Fruit fly (Drosophila melanogaster) whole organism, embryonic: ENCODE measurements around the gene TTLL4A.
A peak's percentile ranks its signal among the peaks of the same experiment; 100 is the strongest.

Experiments
- ATbp ChIP-seq: fragments of 200-800 bp; sonication (Bioruptor generic); optimal IDR thresholded peaks from 2 replicates; lab custom pipeline; 2017; ENCODE audit warnings: missing biosample characterization, mild to moderate bottlenecking, missing genetic modification characterization, missing genetic modification reagents
- CG10565 ChIP-seq: fragments of 200-800 bp; sonication (Bioruptor generic); optimal IDR thresholded peaks from 3 replicates; lab custom pipeline; 2016; ENCODE audit warnings: missing biosample characterization, mild to moderate bottlenecking, missing genetic modification characterization
- CG12391 ChIP-seq: fragments of 200-800 bp; sonication (Bioruptor generic); optimal IDR thresholded peaks from 3 replicates; lab custom pipeline; 2018; ENCODE audit warnings: missing biosample characterization, mild to moderate bottlenecking, missing genetic modification characterization, moderate library complexity
- CG12744 ChIP-seq: fragments of 200-800 bp; sonication (Bioruptor generic); optimal IDR thresholded peaks from 2 replicates; lab custom pipeline; 2016; ENCODE audit warnings: missing biosample characterization, missing genetic modification characterization
- CG13775 ChIP-seq: fragments of 200-800 bp; sonication (Bioruptor generic); optimal IDR thresholded peaks from 3 replicates; lab custom pipeline; 2017; ENCODE audit warnings: missing biosample characterization, mild to moderate bottlenecking, missing genetic modification characterization
- CG16813 ChIP-seq: fragments of 200-800 bp; sonication (Bioruptor generic); IDR thresholded peaks from 3 replicates; pipeline ENCODE4 v1.3.6; 2022; ENCODE audit warnings: missing biosample characterization, missing genetic modification characterization; ENCODE audit not compliant: partially characterized antibody
- CG17568 ChIP-seq: fragments of 200-800 bp; sonication (Bioruptor generic); optimal IDR thresholded peaks from 2 replicates; lab custom pipeline; 2018; ENCODE audit warnings: missing biosample characterization, mild to moderate bottlenecking, missing genetic modification characterization, moderate library complexity
- CG18764 ChIP-seq: fragments of 200-800 bp; sonication (Bioruptor generic); optimal IDR thresholded peaks from 3 replicates; lab custom pipeline; 2016; ENCODE audit warnings: missing biosample characterization, missing genetic modification characterization
- CG2129 ChIP-seq: fragments of 200-800 bp; sonication (Bioruptor generic); IDR thresholded peaks from 2 replicates; pipeline ENCODE4 v1.3.6; 2022; ENCODE audit warnings: missing biosample characterization, missing genetic modification characterization; ENCODE audit not compliant: partially characterized antibody
- CG2199 ChIP-seq: fragments of 200-800 bp; sonication (Bioruptor generic); IDR thresholded peaks from 3 replicates; pipeline ENCODE4 v1.3.6; 2022; ENCODE audit warnings: missing biosample characterization, missing genetic modification characterization
- CG32767 ChIP-seq: fragments of 200-800 bp; sonication (Bioruptor generic); IDR thresholded peaks from 2 replicates; pipeline ENCODE4 v1.3.6; 2022; ENCODE audit warnings: missing biosample characterization, missing genetic modification characterization
- CG43689 ChIP-seq: fragments of 200-800 bp; sonication (Bioruptor generic); IDR thresholded peaks from 2 replicates; pipeline ENCODE4 v1.3.6; 2022; ENCODE audit warnings: missing biosample characterization, missing genetic modification characterization
- CG4404 ChIP-seq: fragments of 200-800 bp; sonication (Bioruptor generic); IDR thresholded peaks from 2 replicates; pipeline ENCODE4 v1.3.6; 2022; ENCODE audit warnings: missing biosample characterization, missing genetic modification characterization
- CG7271 ChIP-seq: fragments of 200-800 bp; sonication (Bioruptor generic); optimal IDR thresholded peaks from 2 replicates; lab custom pipeline; 2018; ENCODE audit warnings: missing biosample characterization, mild to moderate bottlenecking, missing genetic modification characterization, moderate library complexity
- CG8359 ChIP-seq: fragments of 200-800 bp; sonication (Bioruptor generic); optimal IDR thresholded peaks from 2 replicates; lab custom pipeline; 2017; ENCODE audit warnings: missing biosample characterization, mild to moderate bottlenecking, missing genetic modification characterization, borderline replicate concordance
- CG9609 ChIP-seq: fragments of 200-800 bp; sonication (Bioruptor generic); optimal IDR thresholded peaks from 3 replicates; lab custom pipeline; 2016; ENCODE audit warnings: missing biosample characterization, missing genetic modification characterization
- CG9876 ChIP-seq: fragments of 200-800 bp; sonication (Bioruptor generic); optimal IDR thresholded peaks from 2 replicates; lab custom pipeline; 2016; ENCODE audit warnings: missing biosample characterization, missing genetic modification characterization
- CHES-1-like ChIP-seq: fragments of 200-800 bp; sonication (Bioruptor generic); optimal IDR thresholded peaks from 2 replicates; lab custom pipeline; 2016; ENCODE audit warnings: missing biosample characterization, missing genetic modification characterization
- Dbx ChIP-seq: fragments of 200-800 bp; sonication (Bioruptor generic); IDR thresholded peaks from 3 replicates; pipeline ENCODE4 v1.3.6; 2022; ENCODE audit warnings: missing biosample characterization, missing genetic modification characterization
- Fer1 ChIP-seq: fragments of 200-800 bp; sonication (Bioruptor generic); optimal IDR thresholded peaks from 2 replicates; lab custom pipeline; 2017; ENCODE audit warnings: missing biosample characterization, mild to moderate bottlenecking, missing genetic modification characterization
- Fer3 ChIP-seq: fragments of 200-800 bp; sonication (Bioruptor generic); optimal IDR thresholded peaks from 2 replicates; lab custom pipeline; 2018; ENCODE audit warnings: missing biosample characterization, mild to moderate bottlenecking, missing genetic modification characterization, moderate library complexity
- Gsc ChIP-seq: fragments of 200-800 bp; sonication (Bioruptor generic); IDR thresholded peaks from 2 replicates; pipeline ENCODE4 v1.3.6; 2022; ENCODE audit warnings: missing biosample characterization, missing genetic modification characterization
- Hey ChIP-seq: fragments of 200-800 bp; sonication (Bioruptor generic); optimal IDR thresholded peaks from 3 replicates; lab custom pipeline; 2018; ENCODE audit warnings: missing biosample characterization, mild to moderate bottlenecking, missing genetic modification characterization
- Hr78 ChIP-seq, 2 experiments: fragments of 200-800 bp in 1 of 2; fragments of >200 bp in 1 of 2; sonication (Bioruptor generic) in 1 of 2; optimal IDR thresholded peaks; 2 replicates each; lab custom pipeline; 2017 to 2019; ENCODE audit warnings: missing biosample characterization in 2 of 2, missing genetic modification characterization in 2 of 2, mild to moderate bottlenecking in 1 of 2, moderate library complexity in 1 of 2
- Lhr ChIP-seq: fragments of 200-800 bp; sonication (Bioruptor generic); optimal IDR thresholded peaks from 3 replicates; lab custom pipeline; 2017; ENCODE audit warnings: mild to moderate bottlenecking, missing biosample characterization, missing genetic modification reagents, missing genetic modification characterization
- MESR4 ChIP-seq: fragments of 200-800 bp; sonication (Bioruptor generic); optimal IDR thresholded peaks from 2 replicates; lab custom pipeline; 2018; ENCODE audit warnings: missing biosample characterization, mild to moderate bottlenecking, missing genetic modification characterization, moderate library complexity
- Max ChIP-seq: fragments of 200-800 bp; sonication (Bioruptor generic); optimal IDR thresholded peaks from 2 replicates; lab custom pipeline; 2016; ENCODE audit warnings: missing biosample characterization, mild to moderate bottlenecking, missing genetic modification characterization
- Sry-β ChIP-seq: fragments of 200-800 bp; sonication (Bioruptor generic); optimal IDR thresholded peaks from 2 replicates; lab custom pipeline; 2018; ENCODE audit warnings: missing biosample characterization, mild to moderate bottlenecking, missing genetic modification characterization, moderate library complexity
- Stat92E ChIP-seq, 3 experiments: fragments of >200 bp in 2 of 3; fragments of 200-800 bp in 1 of 3; sonication (Bioruptor generic) in 1 of 3; optimal IDR thresholded peaks; 2 replicates each; lab custom pipeline; 2017 to 2019; ENCODE audit warnings: missing biosample characterization in 3 of 3, missing genetic modification characterization in 3 of 3, mild to moderate bottlenecking in 1 of 3, moderate library complexity in 1 of 3
- Taf1 ChIP-seq: fragments of 200-800 bp; sonication (Bioruptor generic); IDR thresholded peaks from 2 replicates; pipeline ENCODE4 v1.3.6; 2022; ENCODE audit warnings: missing biosample characterization, missing genetic modification characterization
- Tbp ChIP-seq: fragments of >200 bp; optimal IDR thresholded peaks from 2 replicates; lab custom pipeline; 2018; ENCODE audit warnings: missing biosample characterization, missing genetic modification characterization
- btn ChIP-seq: fragments of 200-800 bp; sonication (Bioruptor generic); optimal IDR thresholded peaks from 2 replicates; lab custom pipeline; 2016; ENCODE audit warnings: missing biosample characterization, missing genetic modification characterization
- chn ChIP-seq: fragments of 200-800 bp; sonication (Bioruptor generic); optimal IDR thresholded peaks from 2 replicates; lab custom pipeline; 2016; ENCODE audit warnings: missing biosample characterization, missing genetic modification characterization
- dan ChIP-seq: fragments of 200-800 bp; sonication (Bioruptor generic); IDR thresholded peaks from 2 replicates; pipeline ENCODE4 v1.3.6; 2022; ENCODE audit warnings: missing biosample characterization, missing genetic modification characterization
- esg ChIP-seq: fragments of 200-800 bp; sonication (Bioruptor generic); conservative IDR thresholded peaks from 2 replicates; pipeline ENCODE4 v1.3.6; 2022; ENCODE audit warnings: missing biosample characterization, missing genetic modification characterization
- grn ChIP-seq: fragments of 200-800 bp; sonication (Bioruptor generic); optimal IDR thresholded peaks from 3 replicates; lab custom pipeline; 2017; ENCODE audit warnings: missing biosample characterization, missing genetic modification characterization
- ham ChIP-seq: fragments of 200-800 bp; sonication (Bioruptor generic); IDR thresholded peaks from 2 replicates; pipeline ENCODE4 v1.3.6; 2022; ENCODE audit warnings: missing biosample characterization, missing genetic modification characterization
- insv ChIP-seq, 2 experiments: fragments of 200-800 bp; sonication (Bioruptor generic); optimal IDR thresholded peaks; 3 replicates each; lab custom pipeline; 2016 to 2018; ENCODE audit warnings: missing biosample characterization in 2 of 2, missing genetic modification characterization in 2 of 2
- ken ChIP-seq: fragments of 200-800 bp; sonication (Bioruptor generic); IDR thresholded peaks from 3 replicates; pipeline ENCODE4 v1.3.6; 2022; ENCODE audit warnings: missing biosample characterization, missing genetic modification characterization
- mam ChIP-seq: fragments of 200-800 bp; sonication (Bioruptor generic); optimal IDR thresholded peaks from 3 replicates; lab custom pipeline; 2016; ENCODE audit warnings: missing biosample characterization, missing genetic modification characterization
- pita ChIP-seq: fragments of 200-800 bp; sonication (Bioruptor generic); optimal IDR thresholded peaks from 2 replicates; lab custom pipeline; 2017; ENCODE audit warnings: missing biosample characterization, mild to moderate bottlenecking, missing genetic modification characterization
- pzg ChIP-seq: fragments of 200-800 bp; sonication (Bioruptor generic); optimal IDR thresholded peaks from 3 replicates; lab custom pipeline; 2018; ENCODE audit warnings: missing biosample characterization, mild to moderate bottlenecking, missing genetic modification characterization, moderate library complexity
- rib ChIP-seq: fragments of 200-800 bp; sonication (Bioruptor generic); IDR thresholded peaks from 2 replicates; pipeline ENCODE4 v1.3.6; 2022; ENCODE audit warnings: missing biosample characterization, missing genetic modification characterization
- shn ChIP-seq: fragments of 200-800 bp; sonication (Bioruptor generic); optimal IDR thresholded peaks from 3 replicates; lab custom pipeline; 2016; ENCODE audit warnings: missing biosample characterization, missing genetic modification characterization
- sim ChIP-seq: fragments of 200-800 bp; sonication (Bioruptor generic); IDR thresholded peaks from 2 replicates; pipeline ENCODE4 v1.3.6; 2022; ENCODE audit warnings: missing biosample characterization, missing genetic modification characterization
- sima ChIP-seq: fragments of 200-800 bp; sonication (Bioruptor generic); optimal IDR thresholded peaks from 2 replicates; lab custom pipeline; 2016; ENCODE audit warnings: missing biosample characterization, missing genetic modification characterization
- sna ChIP-seq: fragments of 200-800 bp; sonication (Bioruptor generic); IDR thresholded peaks from 2 replicates; pipeline ENCODE4 v1.3.6; 2022; ENCODE audit warnings: missing biosample characterization, missing genetic modification characterization; ENCODE audit not compliant: partially characterized antibody
- tap ChIP-seq: fragments of 200-800 bp; optimal IDR thresholded peaks from 3 replicates; lab custom pipeline; 2019; ENCODE audit warnings: missing biosample characterization, mild to moderate bottlenecking, missing genetic modification characterization, moderate library complexity

Gene TTLL4A

DNA sequence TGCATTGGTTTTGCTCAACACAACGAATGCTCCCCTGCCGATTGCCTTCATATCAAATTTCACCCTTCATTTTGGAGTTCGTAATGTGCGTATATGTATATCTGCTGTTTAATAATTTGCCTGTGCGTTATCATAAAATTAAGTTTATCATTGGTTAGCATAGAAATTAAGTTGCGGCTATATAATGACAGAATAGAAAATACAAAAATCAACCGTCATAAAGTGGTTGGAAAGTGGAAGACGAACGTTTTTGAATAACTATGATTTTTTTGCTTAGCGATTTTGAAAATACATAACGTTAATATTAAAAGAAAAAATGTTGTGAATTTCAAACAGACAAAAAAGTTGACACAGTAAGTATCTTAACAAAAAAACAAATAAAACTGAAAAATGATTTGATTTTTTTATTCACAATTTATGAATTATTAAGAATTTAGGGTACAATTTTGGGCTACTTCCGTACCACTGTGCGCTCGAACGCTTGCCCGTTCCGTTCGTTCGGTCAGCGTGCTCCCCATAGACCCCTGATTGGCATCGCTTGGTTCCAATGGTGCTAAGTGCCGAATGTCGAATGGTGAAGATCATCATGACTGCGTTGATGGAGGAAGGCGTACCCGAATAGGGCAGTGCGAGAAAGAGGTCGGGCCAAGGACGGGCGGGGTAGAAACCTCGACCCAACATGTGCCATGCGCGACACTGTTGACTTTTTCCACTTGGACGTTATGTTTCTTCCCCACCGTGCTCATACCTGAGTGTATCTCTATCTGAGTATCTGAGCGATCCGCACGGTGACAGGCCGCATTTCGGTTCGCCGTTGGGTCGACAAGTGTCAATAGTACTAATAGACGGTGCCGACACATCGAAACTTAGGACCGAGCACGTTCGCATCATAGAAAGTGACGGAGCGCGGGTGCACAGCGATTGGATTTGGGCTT lies 48.6 kb downstream of the TTLL4A start (continued):
- TF ChIP-seq CG10565 (GFP tag; lab: Kevin White, UChicago) (no peak), CG13775 (GFP tag; lab: Kevin White, UChicago) (peak; percentile 50), shn (GFP tag; lab: Kevin White, UChicago) (peak; percentile 25), Sry-β (no peak), mam (GFP tag; lab: Kevin White, UChicago) (peak; percentile 4), CG12391 (tag; lab: Kevin White, UChicago) (peak; percentile 78), insv (GFP tag; optimal IDR thresholded peaks at IDR 0.05; lab: Kevin White, UChicago) (no peak), Max (GFP tag; lab: Kevin White, UChicago) (no peak), CHES-1-like (GFP tag; lab: Kevin White, UChicago) (peak; percentile 9), CG32767 (GFP tag; lab: Robert Waterston, UW) (peak; percentile 48; the same call in 1 of the 2 replicates), Fer3 (tag; lab: Kevin White, UChicago) (peak; percentile 29), grn (GFP tag; lab: Kevin White, UChicago) (peak; percentile 65), CG2199 (GFP tag; lab: Robert Waterston, UW) (peak; percentile 83; the same call in 2 of the 3 replicates), Gsc (no peak), CG7271 (tag; lab: Kevin White, UChicago) (no peak), CG2129 (GFP tag; lab: Robert Waterston, UW) (no peak), MESR4 (GFP tag; lab: Kevin White, UChicago) (no peak), chn (peak; percentile 51), Hey (no peak), Lhr (peak; percentile 23), pzg (no peak), Stat92E (GFP tag; optimal IDR thresholded peaks at IDR 0.05; lab: Kevin White, UChicago) (no peak), CG12744 (GFP tag; lab: Kevin White, UChicago) (no peak), Dbx (no peak), CG43689 (GFP tag; lab: Robert Waterston, UW) (no peak), sima (GFP tag; lab: Kevin White, UChicago) (no peak), ATbp (GFP tag; lab: Kevin White, UChicago) (peak; percentile 21), Taf1 (GFP tag; lab: Robert Waterston, UW) (no peak), CG9876 (GFP tag; lab: Kevin White, UChicago) (no peak), CG17568 (GFP tag; lab: Kevin White, UChicago) (peak; percentile 9), ken (no peak; the same call in 2 of the 3 replicates), dan (no peak), CG18764 (no peak), Tbp (GFP tag; lab: Kevin White, UChicago) (no peak), ham (GFP tag; lab: Robert Waterston, UW) (no peak), tap (tag; lab: Kevin White, UChicago) (no peak), btn (GFP tag; lab: Kevin White, UChicago) (no peak), rib (GFP tag; lab: Robert Waterston, UW) (peak; percentile 33; the same call in 1 of the 2 replicates), pita (GFP tag; lab: Kevin White, UChicago) (no peak), CG8359 (GFP tag; lab: Kevin White, UChicago) (no peak), sim (GFP tag; lab: Robert Waterston, UW) (0 out of 2 replicates have a peak, but pooled peaks have one; percentile 18), Hr78 (GFP tag; optimal IDR thresholded peaks at IDR 0.05; lab: Kevin White, UChicago) (peak in 1 of 2 experiments; percentile 99), esg (GFP tag; lab: Robert Waterston, UW) (peak; percentile 46; the same call in 1 of the 2 replicates), sna (no peak), CG4404 (GFP tag; lab: Robert Waterston, UW) (no peak), Fer1 (peak; percentile 33), CG16813 (GFP tag; lab: Robert Waterston, UW) (no peak), CG9609 (peak; percentile 11)
